Worm (Caenorhabditis elegans) whole organism, L1 larva: ENCODE results near the gene DH11.2.

Experiments
- C16A3.4 ChIP-seq: fragments of 150-350 bp; optimal IDR thresholded peaks from 2 replicates; lab custom pipeline; 2014; ENCODE audit warnings: missing biosample characterization, missing genetic modification characterization
- F16B12.6 ChIP-seq: fragments of 150-350 bp; optimal IDR thresholded peaks from 2 replicates; lab custom pipeline; 2014; ENCODE audit warnings: missing biosample characterization, missing genetic modification characterization
- aha-1 ChIP-seq: fragments of 150-350 bp; optimal IDR thresholded peaks from 2 replicates; lab custom pipeline; 2014; ENCODE audit warnings: missing biosample characterization, missing genetic modification characterization
- alr-1 ChIP-seq: fragments of 200-800 bp; sonication (Bioruptor generic); optimal IDR thresholded peaks from 2 replicates; lab custom pipeline; 2018; ENCODE audit warnings: borderline replicate concordance, mild to moderate bottlenecking, missing genetic modification characterization, missing compliant biosample characterization
- blmp-1 ChIP-seq: fragments of 150-350 bp; optimal IDR thresholded peaks from 2 replicates; lab custom pipeline; 2014; ENCODE audit warnings: missing biosample characterization, missing genetic modification characterization
- ceh-8 ChIP-seq: fragments of 200-800 bp; sonication (Bioruptor generic); optimal IDR thresholded peaks from 2 replicates; lab custom pipeline; 2018; ENCODE audit warnings: mild to moderate bottlenecking, missing genetic modification characterization, moderate library complexity, missing compliant biosample characterization
- ceh-88 ChIP-seq: fragments of 200-800 bp; sonication (Bioruptor generic); IDR thresholded peaks from 2 replicates; pipeline ENCODE4 v1.3.6; 2022; ENCODE audit warnings: missing genetic modification characterization, missing compliant biosample characterization
- ceh-90 ChIP-seq: sonication (generic microtip); optimal IDR thresholded peaks from 2 replicates; lab custom pipeline; 2016; ENCODE audit warnings: missing genetic modification characterization, missing compliant biosample characterization
- ces-1 ChIP-seq: fragments of 150-350 bp; optimal IDR thresholded peaks from 2 replicates; lab custom pipeline; 2014; ENCODE audit warnings: missing biosample characterization, missing genetic modification reagents, missing genetic modification characterization
- dpl-1 ChIP-seq, 3 experiments: fragments of 150-350 bp in 2 of 3; sonication (generic microtip) in 1 of 3; optimal IDR thresholded peaks; 2 replicates each; lab custom pipeline; 2014 to 2017; ENCODE audit warnings: missing biosample characterization in 3 of 3, missing genetic modification characterization in 3 of 3, missing genetic modification reagents in 3 of 3
- efl-3 ChIP-seq: fragments of 200-800 bp; sonication (Bioruptor generic); optimal IDR thresholded peaks from 2 replicates; lab custom pipeline; 2018; ENCODE audit warnings: mild to moderate bottlenecking, missing genetic modification characterization, missing compliant biosample characterization
- elt-2 ChIP-seq: sonication (generic microtip); optimal IDR thresholded peaks from 2 replicates; lab custom pipeline; 2016; ENCODE audit warnings: missing genetic modification characterization, mild to moderate bottlenecking, inconsistent platforms, missing compliant biosample characterization, missing genetic modification reagents
- elt-3 ChIP-seq, 6 experiments: fragments of 150-350 bp in 1 of 6; sonication (generic microtip); optimal IDR thresholded peaks; 2 replicates each; lab custom pipeline; 2017 to 2018; ENCODE audit warnings: missing biosample characterization in 6 of 6, missing genetic modification characterization in 6 of 6, inconsistent platforms in 1 of 6
- ets-5 ChIP-seq: fragments of 200-800 bp; sonication (Bioruptor generic); IDR thresholded peaks from 2 replicates; pipeline ENCODE4 v1.3.6; 2022; ENCODE audit warnings: missing genetic modification characterization, missing compliant biosample characterization
- fkh-10 ChIP-seq: sonication (generic microtip); optimal IDR thresholded peaks from 2 replicates; lab custom pipeline; 2017; ENCODE audit warnings: missing biosample characterization, missing genetic modification reagents, missing genetic modification characterization
- fos-1 ChIP-seq: fragments of 150-350 bp; optimal IDR thresholded peaks from 2 replicates; lab custom pipeline; 2014; ENCODE audit warnings: missing biosample characterization, missing genetic modification characterization
- hlh-4 ChIP-seq: sonication (generic microtip); optimal IDR thresholded peaks from 2 replicates; lab custom pipeline; 2016; ENCODE audit warnings: mild to moderate bottlenecking, missing genetic modification characterization, missing compliant biosample characterization
- irx-1 ChIP-seq: sonication (generic microtip); optimal IDR thresholded peaks from 2 replicates; lab custom pipeline; 2016; ENCODE audit warnings: missing genetic modification characterization, missing compliant biosample characterization
- jun-1 ChIP-seq: fragments of 150-350 bp; optimal IDR thresholded peaks from 2 replicates; lab custom pipeline; 2014; ENCODE audit warnings: missing biosample characterization, missing genetic modification reagents, missing genetic modification characterization
- lin-13 ChIP-seq: fragments of 150-350 bp; optimal IDR thresholded peaks from 2 replicates; lab custom pipeline; 2014; ENCODE audit warnings: missing biosample characterization, missing genetic modification reagents, missing genetic modification characterization
- lin-14 ChIP-seq: fragments of 200-800 bp; sonication (Bioruptor generic); optimal IDR thresholded peaks from 2 replicates; lab custom pipeline; 2018; ENCODE audit warnings: mild to moderate bottlenecking, missing genetic modification characterization, moderate library complexity, missing compliant biosample characterization
- lin-15B ChIP-seq: fragments of 150-350 bp; sonication (generic microtip); optimal IDR thresholded peaks from 3 replicates; lab custom pipeline; 2014; ENCODE audit warnings: missing biosample characterization, missing genetic modification characterization
- lin-35 ChIP-seq, 2 experiments: fragments of 150-350 bp; optimal IDR thresholded peaks; 2 replicates each; lab custom pipeline; 2014; ENCODE audit warnings: missing biosample characterization in 2 of 2, missing genetic modification characterization in 2 of 2, missing genetic modification reagents in 2 of 2
- lin-39 ChIP-seq: fragments of 150-350 bp; optimal IDR thresholded peaks from 2 replicates; lab custom pipeline; 2014; ENCODE audit warnings: missing biosample characterization, missing genetic modification reagents, missing genetic modification characterization
- lir-3 ChIP-seq: sonication (generic microtip); optimal IDR thresholded peaks from 2 replicates; lab custom pipeline; 2016; ENCODE audit warnings: mild to moderate bottlenecking, missing genetic modification characterization, moderate library complexity, missing compliant biosample characterization; ENCODE audit not compliant: poor library complexity
- lsy-2 ChIP-seq, 2 experiments: fragments of 150-350 bp; optimal IDR thresholded peaks; 2 replicates each; lab custom pipeline; 2014; ENCODE audit warnings: missing biosample characterization in 2 of 2, missing genetic modification characterization in 2 of 2
- mab-9 ChIP-seq: fragments of 200-800 bp; sonication (Bioruptor generic); IDR thresholded peaks from 2 replicates; pipeline ENCODE4 v1.3.6; 2022; ENCODE audit warnings: missing genetic modification reagents, missing genetic modification characterization, missing compliant biosample characterization
- mdl-1 ChIP-seq, 2 experiments: fragments of 150-350 bp; optimal IDR thresholded peaks; 2 replicates each; lab custom pipeline; 2014 to 2017; ENCODE audit warnings: missing biosample characterization in 2 of 2, missing genetic modification characterization in 2 of 2, inconsistent platforms in 1 of 2
- mef-2 ChIP-seq: fragments of 150-350 bp; optimal IDR thresholded peaks from 2 replicates; lab custom pipeline; 2014; ENCODE audit warnings: missing biosample characterization, missing genetic modification characterization
- mep-1 ChIP-seq: fragments of 150-350 bp; optimal IDR thresholded peaks from 2 replicates; lab custom pipeline; 2014; ENCODE audit warnings: missing biosample characterization, missing genetic modification characterization
- nhr-12 ChIP-seq: sonication (generic microtip); optimal IDR thresholded peaks from 2 replicates; lab custom pipeline; 2017; ENCODE audit warnings: missing biosample characterization, missing genetic modification characterization
- nhr-19 ChIP-seq: fragments of 200-800 bp; sonication (Bioruptor generic); conservative IDR thresholded peaks from 2 replicates; pipeline ENCODE4 v1.3.6; 2022; ENCODE audit warnings: missing genetic modification characterization, missing compliant biosample characterization
- nhr-20 ChIP-seq: sonication (generic microtip); optimal IDR thresholded peaks from 2 replicates; lab custom pipeline; 2016; ENCODE audit warnings: mild to moderate bottlenecking, missing genetic modification characterization, missing compliant biosample characterization
- nhr-237 ChIP-seq: fragments of 150-350 bp; optimal IDR thresholded peaks from 2 replicates; lab custom pipeline; 2014; ENCODE audit warnings: missing biosample characterization, missing genetic modification characterization
- nhr-47 ChIP-seq: sonication (generic microtip); optimal IDR thresholded peaks from 2 replicates; lab custom pipeline; 2016; ENCODE audit warnings: mild to moderate bottlenecking, missing genetic modification characterization, moderate library complexity, missing compliant biosample characterization
- nhr-77 ChIP-seq: fragments of 150-350 bp; optimal IDR thresholded peaks from 2 replicates; lab custom pipeline; 2014; ENCODE audit warnings: missing biosample characterization, missing genetic modification characterization
- nhr-85 ChIP-seq: sonication (generic microtip); peaks from one replicate; lab custom pipeline; 2016; ENCODE audit warnings: missing genetic modification characterization, inconsistent platforms, missing compliant biosample characterization
- nhr-90 ChIP-seq: sonication (generic microtip); optimal IDR thresholded peaks from 2 replicates; lab custom pipeline; 2016; ENCODE audit warnings: mild to moderate bottlenecking, missing genetic modification characterization, missing compliant biosample characterization; ENCODE audit not compliant: poor library complexity
- rnt-1 ChIP-seq: sonication (generic microtip); optimal IDR thresholded peaks from 2 replicates; lab custom pipeline; 2016; ENCODE audit warnings: mild to moderate bottlenecking, missing genetic modification characterization, moderate library complexity, missing compliant biosample characterization
- skn-1 ChIP-seq: fragments of 150-350 bp; optimal IDR thresholded peaks from 2 replicates; lab custom pipeline; 2014; ENCODE audit warnings: missing biosample characterization, missing genetic modification characterization
- snpc-4 ChIP-seq: fragments of 150-350 bp; optimal IDR thresholded peaks from 2 replicates; lab custom pipeline; 2014; ENCODE audit warnings: missing biosample characterization, missing genetic modification characterization
- snu-23 ChIP-seq: sonication (generic microtip); optimal IDR thresholded peaks from 2 replicates; lab custom pipeline; 2016; ENCODE audit warnings: missing genetic modification characterization, missing compliant biosample characterization
- sptf-1 ChIP-seq: fragments of 150-350 bp; optimal IDR thresholded peaks from 2 replicates; lab custom pipeline; 2014; ENCODE audit warnings: missing biosample characterization, missing genetic modification characterization
- swsn-7 ChIP-seq: sonication (generic microtip); optimal IDR thresholded peaks from 2 replicates; lab custom pipeline; 2016; ENCODE audit warnings: missing genetic modification characterization, missing compliant biosample characterization
- tlp-1 ChIP-seq: fragments of 150-350 bp; optimal IDR thresholded peaks from 2 replicates; lab custom pipeline; 2014; ENCODE audit warnings: missing biosample characterization, missing genetic modification characterization
- unc-62 ChIP-seq: fragments of 150-350 bp; optimal IDR thresholded peaks from 2 replicates; lab custom pipeline; 2014; ENCODE audit warnings: missing biosample characterization, missing genetic modification reagents, missing genetic modification characterization
- unc-98 ChIP-seq: fragments of 200-800 bp; sonication (Bioruptor generic); IDR thresholded peaks from 2 replicates; pipeline ENCODE4 v1.3.6; 2022; ENCODE audit warnings: missing genetic modification characterization, missing compliant biosample characterization
- zag-1 ChIP-seq: fragments of 150-350 bp; optimal IDR thresholded peaks from 2 replicates; lab custom pipeline; 2014; ENCODE audit warnings: missing biosample characterization, missing genetic modification characterization
- zip-4 ChIP-seq: fragments of 200-800 bp; sonication (Bioruptor generic); optimal IDR thresholded peaks from 2 replicates; lab custom pipeline; 2018; ENCODE audit warnings: mild to moderate bottlenecking, missing genetic modification characterization, moderate library complexity, missing compliant biosample characterization
- ztf-11 ChIP-seq, 2 experiments: sonication (generic microtip); optimal IDR thresholded peaks; 2 replicates each; lab custom pipeline; 2016 to 2017; ENCODE audit warnings: missing genetic modification characterization in 2 of 2, missing biosample characterization in 1 of 2, missing compliant biosample characterization in 1 of 2

DH11.2 gene

ce11 chrII:8015483-8015938 is 2.9 kb downstream of the DH11.2 start (continued):
- TF ChIP-seq mef-2 (no peak), lsy-2 (tag; optimal IDR thresholded peaks at IDR 0.05; lab: Kevin White, UChicago) (peak in 1 of 2 experiments; percentile 48), F16B12.6 (tag; lab: Kevin White, UChicago) (no peak), unc-62 (GFP tag; lab: Kevin White, UChicago) (no peak), tlp-1 (tag; lab: Kevin White, UChicago) (no peak), C16A3.4 (tag; lab: Kevin White, UChicago) (no peak), efl-3 (GFP tag; lab: Kevin White, UChicago) (no peak), alr-1 (tag; lab: Kevin White, UChicago) (no peak), lin-13 (peak; percentile 33), nhr-90 (peak; percentile 24), mab-9 (GFP tag; lab: Robert Waterston, UW) (no peak), ztf-11 (tag; optimal IDR thresholded peaks at IDR 0.05; lab: Kevin White, UChicago) (no peak), ets-5 (no peak), rnt-1 (tag; lab: Kevin White, UChicago) (peak; percentile 31), lin-15B (tag; lab: Kevin White, UChicago) (no peak), ceh-8 (GFP tag; lab: Kevin White, UChicago) (no peak), lin-39 (tag; lab: Kevin White, UChicago) (no peak), ceh-88 (GFP tag; lab: Robert Waterston, UW) (no peak), elt-2 (tag; lab: Kevin White, UChicago) (no peak), lin-14 (GFP tag; lab: Kevin White, UChicago) (peak; percentile 24), sptf-1 (no peak), nhr-20 (tag; lab: Kevin White, UChicago) (peak; percentile 68), snpc-4 (tag; lab: Kevin White, UChicago) (no peak), aha-1 (tag; lab: Kevin White, UChicago) (no peak), snu-23 (GFP tag; lab: Kevin White, UChicago) (peak; percentile 32), zag-1 (no peak), nhr-237 (tag; lab: Kevin White, UChicago) (no peak), nhr-77 (tag; lab: Kevin White, UChicago) (peak; percentile 52), irx-1 (tag; lab: Kevin White, UChicago) (no peak)
- TF ChIP-seq, all 84 proteins: peak for 19

- TF ChIP-seq nhr-12 (tag; lab: Kevin White, UChicago): no peak
- no peak for TF ChIP-seq ceh-8 (GFP tag; lab: Kevin White, UChicago)
- peak; percentile 77 for TF ChIP-seq nhr-19 (GFP tag; lab: Robert Waterston, UW)
- TF ChIP-seq elt-3 (tag; optimal IDR thresholded peaks at IDR 0.05; lab: Kevin White, UChicago): peak in 3 of 6 experiments; percentile 51 to 69 (median 67)
- peak; percentile 62 for TF ChIP-seq jun-1 (tag; lab: Kevin White, UChicago)
- peak in 2 of 3 experiments; percentile 21 to 33 for TF ChIP-seq dpl-1 (GFP tag; optimal IDR thresholded peaks at IDR 0.05; lab: Kevin White, UChicago)
- TF ChIP-seq lin-35 (GFP tag; optimal IDR thresholded peaks at IDR 0.05; lab: Kevin White, UChicago): peak in 1 of 2 experiments; percentile 54
- TF ChIP-seq nhr-47: peak; percentile 35
- TF ChIP-seq unc-98: no peak
- peak; percentile 40 for TF ChIP-seq lir-3 (tag; lab: Kevin White, UChicago)
- TF ChIP-seq mef-2: no peak
- TF ChIP-seq ceh-90 (tag; lab: Kevin White, UChicago): no peak
- TF ChIP-seq nhr-85 (tag; lab: Kevin White, UChicago): peak; percentile 64
- TF ChIP-seq nhr-20 (tag; lab: Kevin White, UChicago): peak; percentile 70
- TF ChIP-seq skn-1 (tag; lab: Kevin White, UChicago): peak; percentile 52
- no peak for TF ChIP-seq fkh-10
- TF ChIP-seq C16A3.4 (tag; lab: Kevin White, UChicago): peak; percentile 59
- TF ChIP-seq elt-2 (tag; lab: Kevin White, UChicago): no peak
- TF ChIP-seq mdl-1 (tag; optimal IDR thresholded peaks at IDR 0.05; lab: Kevin White, UChicago): peak in 1 of 2 experiments; percentile 83
- TF ChIP-seq unc-62 (GFP tag; lab: Kevin White, UChicago): no peak
- no peak for TF ChIP-seq hlh-4 (tag; lab: Kevin White, UChicago)
- TF ChIP-seq blmp-1 (tag; lab: Kevin White, UChicago): peak; percentile 77
- TF ChIP-seq mep-1 (tag; lab: Kevin White, UChicago): peak; percentile 23
- TF ChIP-seq ceh-88 (GFP tag; lab: Robert Waterston, UW): no peak
- no peak for TF ChIP-seq zag-1
- TF ChIP-seq snu-23 (GFP tag; lab: Kevin White, UChicago): peak; percentile 63
- TF ChIP-seq lin-15B (tag; lab: Kevin White, UChicago): no peak
- no peak for TF ChIP-seq zip-4
- TF ChIP-seq lin-39 (tag; lab: Kevin White, UChicago): no peak
- TF ChIP-seq fos-1 (tag; lab: Kevin White, UChicago): no peak
- TF ChIP-seq lsy-2 (tag; optimal IDR thresholded peaks at IDR 0.05; lab: Kevin White, UChicago): peak; percentile 35 to 76
- no peak for TF ChIP-seq ces-1 (GFP tag; lab: Kevin White, UChicago)
- peak; percentile 61 for TF ChIP-seq swsn-7 (tag; lab: Kevin White, UChicago)
- no peak for TF ChIP-seq ztf-11 (tag; optimal IDR thresholded peaks at IDR 0.05; lab: Kevin White, UChicago)
Measured at ce11 chrII:8016167-8016566, 3.6 kb downstream of the DH11.2 start.
